Worm (Caenorhabditis elegans) whole organism, L1 larva: ENCODE measurements around the gene hlh-4.

ENCODE experiments used
- F16B12.6 ChIP-seq: fragments of 150-350 bp; optimal IDR thresholded peaks from 2 replicates; lab custom pipeline; 2014; ENCODE audit warnings: missing biosample characterization, missing genetic modification characterization
- aha-1 ChIP-seq: fragments of 150-350 bp; optimal IDR thresholded peaks from 2 replicates; lab custom pipeline; 2014; ENCODE audit warnings: missing biosample characterization, missing genetic modification characterization
- ama-1 ChIP-seq: fragments of 150-350 bp; optimal IDR thresholded peaks from 2 replicates; lab custom pipeline; 2014
- blmp-1 ChIP-seq: fragments of 150-350 bp; optimal IDR thresholded peaks from 2 replicates; lab custom pipeline; 2014; ENCODE audit warnings: missing biosample characterization, missing genetic modification characterization
- ceh-63 ChIP-seq: fragments of 200-800 bp; sonication (Bioruptor generic); optimal IDR thresholded peaks from 2 replicates; lab custom pipeline; 2018; ENCODE audit warnings: mild to moderate bottlenecking, missing genetic modification characterization, missing compliant biosample characterization
- ceh-90 ChIP-seq: sonication (generic microtip); optimal IDR thresholded peaks from 2 replicates; lab custom pipeline; 2016; ENCODE audit warnings: missing genetic modification characterization, missing compliant biosample characterization
- dsc-1 ChIP-seq: sonication (generic microtip); optimal IDR thresholded peaks from 2 replicates; lab custom pipeline; 2016; ENCODE audit warnings: mild to moderate bottlenecking, missing genetic modification characterization, missing compliant biosample characterization
- efl-1 ChIP-seq, 4 experiments: fragments of 150-350 bp; optimal IDR thresholded peaks in 3 of 4; peaks in 1 of 4; 1 replicate in 1 of 4; 2 replicates in 3 of 4; lab custom pipeline; 2014; ENCODE audit warnings: missing biosample characterization in 2 of 4, missing genetic modification characterization in 2 of 4, missing genetic modification reagents in 2 of 4
- egl-13 ChIP-seq: sonication (generic microtip); optimal IDR thresholded peaks from 2 replicates; lab custom pipeline; 2016; ENCODE audit warnings: missing genotype, missing genetic modification reagents, missing genetic modification characterization, missing compliant biosample characterization
- elt-3 ChIP-seq, 6 experiments: fragments of 150-350 bp in 1 of 6; sonication (generic microtip); optimal IDR thresholded peaks; 2 replicates each; lab custom pipeline; 2017 to 2018; ENCODE audit warnings: missing biosample characterization in 6 of 6, missing genetic modification characterization in 6 of 6, inconsistent platforms in 1 of 6
- ets-5 ChIP-seq: fragments of 200-800 bp; sonication (Bioruptor generic); IDR thresholded peaks from 2 replicates; pipeline ENCODE4 v1.3.6; 2022; ENCODE audit warnings: missing genetic modification characterization, missing compliant biosample characterization
- fkh-10 ChIP-seq: sonication (generic microtip); optimal IDR thresholded peaks from 2 replicates; lab custom pipeline; 2017; ENCODE audit warnings: missing biosample characterization, missing genetic modification reagents, missing genetic modification characterization
- fkh-4 ChIP-seq: sonication (generic microtip); optimal IDR thresholded peaks from 2 replicates; lab custom pipeline; 2016; ENCODE audit warnings: missing compliant biosample characterization, missing genetic modification characterization, borderline replicate concordance
- fkh-8 ChIP-seq: sonication (generic microtip); optimal IDR thresholded peaks from 2 replicates; lab custom pipeline; 2016; ENCODE audit warnings: mild to moderate bottlenecking, missing genetic modification characterization, missing compliant biosample characterization
- fos-1 ChIP-seq: fragments of 150-350 bp; optimal IDR thresholded peaks from 2 replicates; lab custom pipeline; 2014; ENCODE audit warnings: missing biosample characterization, missing genetic modification characterization
- hlh-17 ChIP-seq: fragments of 200-800 bp; sonication (Bioruptor generic); optimal IDR thresholded peaks from 2 replicates; lab custom pipeline; 2018; ENCODE audit warnings: missing genetic modification characterization, mild to moderate bottlenecking, missing compliant biosample characterization, moderate library complexity, borderline replicate concordance
- isw-1 ChIP-seq: fragments of 200-800 bp; sonication (Bioruptor generic); IDR thresholded peaks from 2 replicates; pipeline ENCODE4 v1.3.6; 2022; ENCODE audit warnings: missing genetic modification characterization, missing compliant biosample characterization
- lin-14 ChIP-seq: fragments of 200-800 bp; sonication (Bioruptor generic); optimal IDR thresholded peaks from 2 replicates; lab custom pipeline; 2018; ENCODE audit warnings: mild to moderate bottlenecking, missing genetic modification characterization, moderate library complexity, missing compliant biosample characterization
- lin-35 ChIP-seq, 2 experiments: fragments of 150-350 bp; optimal IDR thresholded peaks; 2 replicates each; lab custom pipeline; 2014; ENCODE audit warnings: missing biosample characterization in 2 of 2, missing genetic modification characterization in 2 of 2, missing genetic modification reagents in 2 of 2
- lin-39 ChIP-seq: fragments of 150-350 bp; optimal IDR thresholded peaks from 2 replicates; lab custom pipeline; 2014; ENCODE audit warnings: missing biosample characterization, missing genetic modification reagents, missing genetic modification characterization
- lir-3 ChIP-seq: sonication (generic microtip); optimal IDR thresholded peaks from 2 replicates; lab custom pipeline; 2016; ENCODE audit warnings: mild to moderate bottlenecking, missing genetic modification characterization, moderate library complexity, missing compliant biosample characterization; ENCODE audit not compliant: poor library complexity
- lsy-2 ChIP-seq, 2 experiments: fragments of 150-350 bp; optimal IDR thresholded peaks; 2 replicates each; lab custom pipeline; 2014; ENCODE audit warnings: missing biosample characterization in 2 of 2, missing genetic modification characterization in 2 of 2
- mab-9 ChIP-seq: fragments of 200-800 bp; sonication (Bioruptor generic); IDR thresholded peaks from 2 replicates; pipeline ENCODE4 v1.3.6; 2022; ENCODE audit warnings: missing genetic modification reagents, missing genetic modification characterization, missing compliant biosample characterization
- mep-1 ChIP-seq: fragments of 150-350 bp; optimal IDR thresholded peaks from 2 replicates; lab custom pipeline; 2014; ENCODE audit warnings: missing biosample characterization, missing genetic modification characterization
- nhr-11 ChIP-seq: fragments of 150-350 bp; optimal IDR thresholded peaks from 2 replicates; lab custom pipeline; 2014; ENCODE audit warnings: missing biosample characterization, missing genetic modification characterization
- nhr-28 ChIP-seq: fragments of 150-350 bp; optimal IDR thresholded peaks from 2 replicates; lab custom pipeline; 2014; ENCODE audit warnings: missing biosample characterization, missing genetic modification characterization
- nhr-71 ChIP-seq: sonication (generic microtip); optimal IDR thresholded peaks from 2 replicates; lab custom pipeline; 2016; ENCODE audit warnings: mild to moderate bottlenecking, missing genetic modification characterization, moderate library complexity, missing compliant biosample characterization
- nhr-76 ChIP-seq: sonication (generic microtip); optimal IDR thresholded peaks from 2 replicates; lab custom pipeline; 2017; ENCODE audit warnings: missing biosample characterization, missing genetic modification characterization
- nhr-84 ChIP-seq: sonication (generic microtip); optimal IDR thresholded peaks from 2 replicates; lab custom pipeline; 2017; ENCODE audit warnings: missing biosample characterization, missing genetic modification characterization
- nhr-85 ChIP-seq: sonication (generic microtip); peaks from one replicate; lab custom pipeline; 2016; ENCODE audit warnings: missing genetic modification characterization, inconsistent platforms, missing compliant biosample characterization
- rnt-1 ChIP-seq: sonication (generic microtip); optimal IDR thresholded peaks from 2 replicates; lab custom pipeline; 2016; ENCODE audit warnings: mild to moderate bottlenecking, missing genetic modification characterization, moderate library complexity, missing compliant biosample characterization
- skn-1 ChIP-seq: fragments of 150-350 bp; optimal IDR thresholded peaks from 2 replicates; lab custom pipeline; 2014; ENCODE audit warnings: missing biosample characterization, missing genetic modification characterization
- snu-23 ChIP-seq: sonication (generic microtip); optimal IDR thresholded peaks from 2 replicates; lab custom pipeline; 2016; ENCODE audit warnings: missing genetic modification characterization, missing compliant biosample characterization
- sptf-1 ChIP-seq: fragments of 150-350 bp; optimal IDR thresholded peaks from 2 replicates; lab custom pipeline; 2014; ENCODE audit warnings: missing biosample characterization, missing genetic modification characterization
- sup-37 ChIP-seq: fragments of 200-800 bp; sonication (Bioruptor generic); optimal IDR thresholded peaks from 2 replicates; lab custom pipeline; 2018; ENCODE audit warnings: mild to moderate bottlenecking, missing genetic modification characterization, missing compliant biosample characterization
- swsn-7 ChIP-seq: sonication (generic microtip); optimal IDR thresholded peaks from 2 replicates; lab custom pipeline; 2016; ENCODE audit warnings: missing genetic modification characterization, missing compliant biosample characterization
- tbx-2 ChIP-seq: sonication (generic microtip); optimal IDR thresholded peaks from 2 replicates; lab custom pipeline; 2016; ENCODE audit warnings: missing genetic modification characterization, missing compliant biosample characterization
- unc-130 ChIP-seq: fragments of 150-350 bp; optimal IDR thresholded peaks from 2 replicates; lab custom pipeline; 2017; ENCODE audit warnings: missing biosample characterization, missing genetic modification characterization, inconsistent platforms
- unc-62 ChIP-seq: fragments of 150-350 bp; optimal IDR thresholded peaks from 2 replicates; lab custom pipeline; 2014; ENCODE audit warnings: missing biosample characterization, missing genetic modification reagents, missing genetic modification characterization
- xbp-1 ChIP-seq: sonication (generic microtip); optimal IDR thresholded peaks from 2 replicates; lab custom pipeline; 2016; ENCODE audit warnings: missing genetic modification characterization, missing compliant biosample characterization
- zip-4 ChIP-seq: fragments of 200-800 bp; sonication (Bioruptor generic); optimal IDR thresholded peaks from 2 replicates; lab custom pipeline; 2018; ENCODE audit warnings: mild to moderate bottlenecking, missing genetic modification characterization, moderate library complexity, missing compliant biosample characterization
- ztf-11 ChIP-seq, 2 experiments: sonication (generic microtip); optimal IDR thresholded peaks; 2 replicates each; lab custom pipeline; 2016 to 2017; ENCODE audit warnings: missing genetic modification characterization in 2 of 2, missing biosample characterization in 1 of 2, missing compliant biosample characterization in 1 of 2
- ztf-4 ChIP-seq: fragments of 150-350 bp; optimal IDR thresholded peaks from 2 replicates; lab custom pipeline; 2014; ENCODE audit warnings: missing biosample characterization, missing genetic modification characterization

hlh-4 gene

DNA sequence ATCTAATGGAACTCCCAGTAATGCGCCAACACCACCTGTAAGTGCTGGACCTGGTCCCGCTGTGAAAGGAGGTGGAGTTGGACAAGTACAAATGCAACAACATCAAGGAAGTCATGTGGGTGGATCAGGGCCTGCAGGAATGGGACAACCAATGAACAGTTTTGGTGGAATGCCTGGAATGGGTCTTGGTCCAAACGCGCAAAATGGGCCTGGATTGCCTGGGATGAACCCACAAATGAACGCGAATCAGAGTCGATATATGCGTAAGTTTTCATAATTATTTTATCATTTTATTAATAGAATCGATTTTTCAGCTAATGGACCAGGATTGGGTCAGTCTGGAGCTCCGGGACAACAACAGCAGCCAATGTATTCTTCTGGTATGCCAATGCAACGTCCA lies 33.5 kb upstream of the hlh-4 start:
- TF ChIP-seq isw-1 (GFP tag; lab: Robert Waterston, UW) (no peak), efl-1 (optimal IDR thresholded peaks at IDR 0.05; lab: Kevin White, UChicago) (no peak), efl-1 (GFP tag; optimal IDR thresholded peaks at IDR 0.05 in 1 of 2; lab: Kevin White, UChicago) (peak in 1 of 2 experiments; percentile 90)

- TF ChIP-seq lin-39 (tag; lab: Kevin White, UChicago) (no peak), nhr-84 (no peak), rnt-1 (tag; lab: Kevin White, UChicago) (no peak), elt-3 (tag; optimal IDR thresholded peaks at IDR 0.05; lab: Kevin White, UChicago) (no peak), sup-37 (no peak), isw-1 (GFP tag; lab: Robert Waterston, UW) (no peak), egl-13 (tag; lab: Kevin White, UChicago) (no peak), skn-1 (no peak), fkh-4 (no peak), fos-1 (tag; lab: Kevin White, UChicago) (no peak), fkh-8 (tag; lab: Kevin White, UChicago) (no peak), ceh-63 (GFP tag; lab: Kevin White, UChicago) (no peak)
Measured at ce11 chrIII:9770590-9770989, 31.7 kb upstream of the hlh-4 start.

DNA sequence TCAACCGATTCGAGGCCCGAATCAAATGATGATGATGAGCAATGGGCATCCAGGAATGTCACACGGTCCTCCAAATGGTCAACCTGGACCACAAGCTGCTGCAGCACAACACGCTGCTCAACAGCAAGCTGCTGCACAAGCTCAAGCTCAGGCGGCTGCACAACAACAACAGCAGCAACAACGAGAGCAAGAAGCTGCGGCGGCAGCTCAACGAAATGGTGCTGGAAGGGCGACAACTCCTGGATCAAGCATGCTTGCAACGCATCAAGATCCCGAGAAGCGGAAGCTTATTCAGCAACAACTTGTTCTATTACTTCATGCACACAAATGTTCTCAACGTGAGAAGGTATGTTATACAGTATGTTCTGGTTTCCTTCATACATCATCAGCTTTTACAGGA lies 29.2 kb upstream of the hlh-4 start:
- TF ChIP-seq efl-1 (optimal IDR thresholded peaks at IDR 0.05; lab: Kevin White, UChicago) (no peak), efl-1 (GFP tag; optimal IDR thresholded peaks at IDR 0.05 in 1 of 2; lab: Kevin White, UChicago) (peak in 1 of 2 experiments; percentile 73), lin-35 (GFP tag; optimal IDR thresholded peaks at IDR 0.05; lab: Kevin White, UChicago) (no peak)

DNA sequence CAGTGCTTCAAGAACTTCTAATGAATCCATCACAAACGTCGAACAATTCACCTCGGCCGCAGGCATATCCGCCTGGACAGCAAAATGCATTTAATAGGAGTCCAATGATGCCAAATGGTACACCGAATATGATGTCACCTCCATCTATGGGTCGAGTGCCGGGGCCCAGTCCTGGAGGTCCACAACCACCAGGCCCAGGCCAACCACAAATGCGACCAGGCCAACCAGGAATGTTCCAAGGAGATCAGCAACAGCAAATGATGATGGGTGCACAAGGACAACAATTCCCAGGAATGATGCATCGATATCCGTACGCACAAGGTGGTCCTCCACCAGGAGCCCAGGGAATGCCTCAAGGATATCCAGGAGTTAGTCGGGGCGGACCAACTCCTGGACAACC lies 28.2 kb upstream of the hlh-4 start:
- no peak for TF ChIP-seq efl-1 (optimal IDR thresholded peaks at IDR 0.05; lab: Kevin White, UChicago)
- TF ChIP-seq efl-1 (GFP tag; optimal IDR thresholded peaks at IDR 0.05 in 1 of 2; lab: Kevin White, UChicago), result peak in 1 of 2 experiments; percentile 30
- peak; percentile 51 for TF ChIP-seq nhr-85 (tag; lab: Kevin White, UChicago)
- no peak for TF ChIP-seq sptf-1 (tag; lab: Kevin White, UChicago)

- no peak for TF ChIP-seq blmp-1 (tag; lab: Kevin White, UChicago)
- no peak for TF ChIP-seq ets-5
- TF ChIP-seq F16B12.6, result no peak
- peak; percentile 80 for TF ChIP-seq rnt-1 (tag; lab: Kevin White, UChicago)
- TF ChIP-seq nhr-28 (tag; lab: Kevin White, UChicago), result no peak
- no peak for TF ChIP-seq lir-3 (tag; lab: Kevin White, UChicago)
- TF ChIP-seq snu-23 (GFP tag; lab: Kevin White, UChicago), result peak; percentile 68
- TF ChIP-seq nhr-71 (tag; lab: Kevin White, UChicago), result peak; percentile 63
- TF ChIP-seq swsn-7 (tag; lab: Kevin White, UChicago), result peak; percentile 64
- TF ChIP-seq zip-4, result no peak
- TF ChIP-seq tbx-2, result peak; percentile 32
- no peak for TF ChIP-seq ztf-4
- peak; percentile 89 for TF ChIP-seq lin-14 (GFP tag; lab: Kevin White, UChicago)
- TF ChIP-seq lin-39 (tag; lab: Kevin White, UChicago), result peak; percentile 13
- TF ChIP-seq nhr-85 (tag; lab: Kevin White, UChicago), result peak; percentile 14
- no peak for TF ChIP-seq ceh-63 (GFP tag; lab: Kevin White, UChicago)
- TF ChIP-seq ztf-11 (tag; optimal IDR thresholded peaks at IDR 0.05; lab: Kevin White, UChicago), result peak in 1 of 2 experiments; percentile 47
- peak; percentile 25 for TF ChIP-seq xbp-1 (tag; lab: Kevin White, UChicago)
- peak; percentile 72 for TF ChIP-seq ama-1 (lab: Kevin White, UChicago)
- TF ChIP-seq hlh-17 (GFP tag; lab: Kevin White, UChicago), result no peak
- TF ChIP-seq isw-1 (GFP tag; lab: Robert Waterston, UW), result no peak
- peak in 1 of 6 experiments; percentile 15 for TF ChIP-seq elt-3 (tag; optimal IDR thresholded peaks at IDR 0.05; lab: Kevin White, UChicago)
- TF ChIP-seq ceh-90 (tag; lab: Kevin White, UChicago), result no peak
- TF ChIP-seq nhr-76, result no peak
- no peak for TF ChIP-seq aha-1
- no peak for TF ChIP-seq mep-1
- peak; percentile 51 for TF ChIP-seq unc-130 (tag; lab: Kevin White, UChicago)
- TF ChIP-seq efl-1 (optimal IDR thresholded peaks at IDR 0.05; lab: Kevin White, UChicago), result peak; percentile 69 to 75
- peak; percentile 16 to 90 for TF ChIP-seq efl-1 (GFP tag; optimal IDR thresholded peaks at IDR 0.05 in 1 of 2; lab: Kevin White, UChicago)
- no peak for TF ChIP-seq nhr-11
- TF ChIP-seq dsc-1 (tag; lab: Kevin White, UChicago), result peak; percentile 57
- no peak for TF ChIP-seq unc-62 (GFP tag; lab: Kevin White, UChicago)
- TF ChIP-seq lsy-2 (tag; optimal IDR thresholded peaks at IDR 0.05; lab: Kevin White, UChicago), result peak; percentile 81 to 85
- peak; percentile 8 for TF ChIP-seq fos-1 (tag; lab: Kevin White, UChicago)
- no peak for TF ChIP-seq mab-9 (GFP tag; lab: Robert Waterston, UW)
- TF ChIP-seq fkh-10 (GFP tag; lab: Kevin White, UChicago), result no peak
- TF ChIP-seq lin-35 (GFP tag; optimal IDR thresholded peaks at IDR 0.05; lab: Kevin White, UChicago), result peak; percentile 14 to 26
Measured at ce11 chrIII:9766175-9766574, 27.3 kb upstream of the hlh-4 start, which contains the start of gene cbp-1. TSS of gene cbp-1 (plus strand) at chrIII:9766509.
